Fruit fly (Drosophila melanogaster): ENCODE measurements around the gene CG3119.

CG3119 gene

DNA sequence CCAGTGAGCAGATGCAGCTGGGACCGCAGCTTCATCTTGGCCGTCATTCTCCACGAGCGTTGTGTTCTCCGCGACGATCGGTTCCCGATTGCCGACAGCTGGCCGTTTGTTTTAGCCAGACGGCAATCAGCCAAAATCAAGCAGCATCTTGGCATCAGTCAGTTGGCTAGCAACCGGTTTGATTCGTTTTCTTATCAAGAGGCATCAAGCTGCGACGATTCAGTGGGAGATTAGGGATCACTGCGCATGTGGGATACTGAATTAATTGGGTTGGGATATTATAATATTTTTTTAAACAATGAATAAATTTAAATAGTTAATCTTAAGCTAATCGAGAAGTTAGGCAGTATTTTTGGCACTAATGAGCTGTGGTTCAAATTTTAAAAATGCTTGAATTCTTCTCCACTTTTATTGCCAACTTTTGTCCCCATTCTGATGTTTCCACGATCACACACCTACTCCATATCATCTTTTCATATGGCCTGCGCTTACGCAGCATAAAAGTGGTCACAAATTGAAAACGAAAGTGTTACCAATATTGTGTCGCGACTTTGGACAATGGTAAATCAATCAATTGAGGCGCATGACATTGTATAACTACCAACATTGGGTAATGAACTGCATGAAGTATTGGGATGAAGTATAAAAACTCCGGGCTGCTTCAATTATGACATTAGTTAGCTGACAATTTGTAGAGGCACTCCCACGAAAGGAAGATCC, at the start of gene CG3119, which contains the start of gene Cpr23B:
Gene CG3119, minus strand, starts transcription at position 92 of the 720 bp plus-strand sequence.
Gene Cpr23B, plus strand, starts transcription at position 670 of the 720 bp plus-strand sequence.
- no peak for TF ChIP-seq noc (tag; optimal IDR thresholded peaks at IDR 0.05)

DNA sequence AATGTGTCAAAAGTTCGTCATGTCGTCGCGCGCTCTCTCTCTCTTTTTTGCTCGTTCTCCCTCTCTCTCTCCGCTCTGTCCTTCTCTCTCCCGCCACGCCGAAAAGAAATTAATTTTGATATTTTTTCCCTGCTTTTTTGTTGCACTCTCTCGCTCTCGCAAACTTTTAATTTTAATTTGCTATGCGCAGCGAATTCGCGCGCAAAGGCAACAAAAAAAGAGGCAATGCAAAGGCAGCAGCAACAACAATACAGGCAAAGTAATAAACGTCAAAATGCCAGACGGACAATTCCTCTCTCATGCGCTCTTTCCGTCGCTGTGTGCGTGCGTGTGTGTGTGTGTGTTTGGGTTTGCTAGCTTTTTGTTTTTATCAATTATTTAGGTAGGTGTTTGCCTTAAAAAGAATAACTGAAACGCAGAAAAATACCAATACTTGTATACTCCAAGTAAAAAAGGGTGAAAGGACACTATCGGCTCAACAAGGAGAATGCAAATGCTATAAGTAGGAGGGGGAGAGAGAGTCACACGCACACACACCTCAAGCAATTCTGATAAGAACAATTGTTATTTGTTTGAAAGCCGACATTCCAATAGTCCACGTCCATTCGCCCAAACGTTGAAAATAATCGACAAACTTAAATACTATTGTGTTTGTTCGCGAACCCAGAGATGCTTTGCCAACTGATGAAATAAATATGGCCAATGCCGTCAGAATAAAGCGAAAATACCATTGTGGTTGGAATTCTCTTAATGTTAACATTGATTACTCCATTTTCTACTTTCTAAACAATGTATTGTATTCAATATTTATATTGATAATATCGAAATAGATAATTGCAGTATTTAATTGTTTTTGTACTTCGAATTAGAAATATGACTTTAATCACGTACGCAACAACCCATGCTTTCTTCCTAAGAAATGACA, 49.2 kb upstream of the CG3119 start:
- TF ChIP-seq noc (tag; optimal IDR thresholded peaks at IDR 0.05) = no peak

DNA sequence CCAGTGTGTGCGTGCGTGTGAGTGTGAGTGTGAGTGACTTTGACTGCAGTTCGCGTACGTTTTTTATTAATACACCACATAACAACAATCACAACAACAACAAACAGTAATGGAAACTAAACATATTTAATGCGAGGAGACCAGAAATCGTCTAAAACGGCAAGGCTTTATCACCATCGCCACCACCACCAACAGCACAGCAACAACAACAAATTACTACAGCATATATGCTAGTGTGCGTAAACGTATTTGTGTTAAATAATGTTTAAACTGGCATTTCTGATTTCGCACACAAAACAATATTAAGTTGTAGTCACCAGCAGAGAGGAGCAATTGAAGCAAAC, 48.6 kb upstream of the CG3119 start:
- TF ChIP-seq noc (tag; optimal IDR thresholded peaks at IDR 0.05) = no peak

DNA sequence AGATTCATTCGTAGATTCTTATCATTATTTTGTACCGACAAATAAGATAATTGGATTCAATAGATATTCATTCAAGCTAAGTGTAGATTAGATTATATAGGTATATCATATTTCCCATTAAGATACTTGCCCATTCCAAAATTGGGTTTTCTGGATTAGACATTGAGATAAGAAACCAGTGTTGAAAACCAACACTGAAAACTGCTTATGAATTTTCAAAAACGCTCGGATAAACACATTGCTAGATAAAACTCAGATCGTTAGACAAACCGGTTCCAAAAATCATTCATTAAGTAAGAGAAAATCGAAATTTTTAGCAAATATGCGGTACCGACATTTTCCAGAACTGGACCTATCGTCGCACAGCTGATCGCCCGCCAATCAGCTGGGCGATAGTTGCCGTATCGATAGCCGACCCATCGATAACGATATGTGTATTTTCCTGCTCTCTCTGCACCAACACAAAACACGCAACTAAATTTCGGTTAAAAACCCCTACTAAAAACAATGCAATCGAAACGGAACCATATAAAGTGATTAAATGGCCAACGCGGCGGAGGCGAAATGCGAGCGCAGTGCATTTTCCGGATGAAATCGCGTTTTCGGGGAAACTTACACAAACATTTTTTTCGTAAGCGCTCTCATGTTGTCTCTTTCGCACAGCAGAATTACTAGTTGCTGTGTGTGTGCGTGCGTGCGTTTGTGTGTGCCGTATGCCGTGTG, 48.0 kb upstream of the CG3119 start, which contains the start of the genes NTPase and lilli:
Gene NTPase, minus strand, starts transcription at position 348 of the 723 bp plus-strand sequence.
Gene lilli, plus strand, starts transcription at position 427 of the 723 bp plus-strand sequence.
- TF ChIP-seq noc (tag; optimal IDR thresholded peaks at IDR 0.05) = no peak

DNA sequence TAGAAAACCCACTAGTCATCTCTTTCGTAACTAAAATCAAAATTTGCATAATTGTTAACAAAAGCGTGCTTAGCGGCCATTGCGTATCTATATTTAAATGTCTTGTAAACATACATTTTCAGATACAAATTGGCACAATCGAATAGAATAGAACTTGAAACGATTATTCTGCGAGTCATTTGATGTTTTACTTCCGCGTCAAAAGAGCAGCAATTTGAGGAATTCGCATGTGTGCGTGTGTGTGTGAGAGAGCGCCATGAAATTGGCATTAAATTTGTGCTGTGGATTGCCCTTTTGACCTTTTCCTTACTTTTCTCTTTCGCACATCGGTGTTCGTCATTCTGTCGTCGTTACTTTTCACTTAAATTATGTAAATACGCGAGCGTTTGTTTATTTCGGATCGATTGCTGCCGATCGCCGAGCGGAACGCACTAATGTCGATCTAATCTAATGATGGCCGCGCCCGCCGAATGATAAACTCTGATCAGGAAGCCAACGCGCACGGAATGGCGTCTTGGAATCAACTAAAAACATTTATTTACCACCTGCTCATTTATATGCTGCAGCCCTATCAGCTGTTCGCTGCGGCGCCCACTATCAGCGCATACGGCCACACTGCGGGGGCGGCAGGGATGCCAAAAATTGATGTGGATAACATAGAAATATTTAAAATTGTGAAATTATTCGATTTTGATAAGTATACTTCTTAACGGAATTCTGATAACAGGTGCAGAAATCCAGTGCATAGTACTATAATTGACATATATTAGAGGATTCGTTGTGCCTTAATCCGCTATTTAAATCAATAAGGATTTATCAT, 47.3 kb upstream of the CG3119 start:
- no peak for TF ChIP-seq noc (tag; optimal IDR thresholded peaks at IDR 0.05)

DNA sequence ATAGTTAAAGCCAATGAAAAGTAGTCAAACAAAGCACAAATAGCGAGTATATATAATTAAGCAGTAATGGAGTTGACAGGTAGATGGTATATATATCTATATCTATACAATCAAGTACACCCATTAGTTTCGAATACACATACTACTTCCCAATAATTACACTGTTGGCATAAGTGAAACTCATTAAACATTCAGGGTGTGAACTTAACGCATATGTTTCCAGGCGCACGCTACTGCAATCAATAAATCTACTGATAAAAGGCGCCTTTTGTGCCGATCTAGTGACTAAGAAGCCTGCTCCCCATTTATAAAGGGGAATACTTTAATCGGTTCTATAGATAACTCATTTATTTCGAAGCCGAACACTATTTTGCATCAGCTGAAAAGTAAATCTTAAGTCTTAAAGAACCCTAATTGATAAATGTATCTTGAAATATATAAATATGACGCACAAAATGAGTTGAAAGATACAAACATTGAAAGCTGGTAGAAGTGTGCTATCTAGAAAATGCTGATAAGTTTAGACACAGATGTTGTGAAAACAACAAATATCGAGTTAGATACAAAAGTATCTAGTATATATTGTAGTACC, 46.2 kb upstream of the CG3119 start:
- no peak for TF ChIP-seq noc (tag; optimal IDR thresholded peaks at IDR 0.05)

DNA sequence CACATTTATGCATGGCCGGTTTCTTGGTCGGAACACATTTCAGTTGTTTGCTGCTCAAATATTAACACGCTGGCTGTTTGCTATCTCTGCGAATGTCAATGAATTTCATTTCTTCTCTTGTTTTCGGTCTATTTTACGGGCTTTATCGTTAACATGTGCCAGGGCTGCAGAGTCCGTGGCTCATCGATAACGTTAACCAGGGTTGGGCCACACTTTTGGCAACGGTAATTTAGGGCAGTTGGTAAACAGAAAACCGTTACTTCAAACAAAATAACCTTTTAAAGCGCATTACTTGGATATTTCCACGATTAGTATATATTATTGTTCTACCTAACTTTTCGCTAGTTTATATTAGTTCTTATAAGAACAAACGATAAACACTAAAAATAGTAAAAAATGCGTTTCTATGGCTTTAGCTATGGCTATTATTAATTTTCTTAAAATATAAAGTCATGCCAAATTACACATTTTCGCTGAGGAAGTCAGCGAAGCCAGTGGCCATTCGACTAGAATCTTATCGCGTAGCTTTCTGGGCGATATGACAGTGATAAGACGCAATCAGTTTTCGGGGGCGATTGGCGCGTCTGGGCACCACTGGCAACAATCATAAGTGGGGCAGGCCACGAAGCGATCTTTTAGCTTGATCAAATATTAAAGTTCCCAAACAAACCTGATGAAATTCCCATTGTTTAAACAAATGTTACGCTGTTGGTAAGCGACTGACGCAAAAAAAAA, 45.5 kb upstream of the CG3119 start:
- peak; percentile 63 for TF ChIP-seq noc (tag; optimal IDR thresholded peaks at IDR 0.05)

DNA sequence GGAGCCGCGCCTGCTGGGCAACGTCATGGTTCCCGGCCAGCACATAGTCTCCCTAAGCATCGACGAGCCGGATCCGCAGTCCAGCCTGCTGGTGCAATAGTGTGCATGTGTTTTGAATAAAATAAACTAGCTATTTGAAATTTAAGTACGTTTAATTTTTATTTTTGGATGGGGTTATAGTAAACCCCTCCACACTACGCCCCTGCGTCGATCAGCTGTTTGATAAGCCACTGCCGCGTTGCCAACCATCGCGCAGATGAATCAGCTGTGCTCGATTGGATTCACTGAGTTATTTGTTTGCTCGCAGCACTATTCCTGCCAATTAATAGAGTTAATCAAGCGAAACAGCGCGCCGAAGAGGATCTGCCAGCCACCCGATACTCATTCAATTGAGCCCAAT, 41.2 kb upstream of the CG3119 start, which contains the start of gene RabGGTb:
Gene RabGGTb, plus strand, starts transcription at position 254 of the 400 bp plus-strand sequence.
- TF ChIP-seq noc (tag; optimal IDR thresholded peaks at IDR 0.05) = peak; percentile 35

DNA sequence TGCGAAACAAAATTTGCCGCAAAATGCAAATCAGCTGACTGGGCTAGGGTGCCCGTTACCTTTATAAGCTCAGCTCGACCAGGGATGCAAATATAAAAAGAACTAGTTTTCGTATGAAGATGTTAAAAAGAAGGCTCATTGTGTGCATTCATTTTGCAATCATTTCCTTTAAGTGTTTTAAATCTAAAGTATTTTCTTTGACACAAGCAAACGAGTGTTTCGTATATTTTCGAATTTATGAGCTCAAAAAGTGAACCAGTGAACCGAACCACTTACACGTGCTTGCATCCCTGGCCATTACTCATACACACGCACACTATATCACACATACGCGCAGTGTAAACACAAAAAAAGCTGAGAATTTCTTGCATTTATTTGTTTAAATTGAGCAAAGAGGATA, 40.6 kb upstream of the CG3119 start, which contains the start of the genes Prx6a and Sbat:
Gene Prx6a, minus strand, starts transcription at position 45 of the 400 bp plus-strand sequence.
Gene Sbat, plus strand, starts transcription at position 157 of the 400 bp plus-strand sequence.
- TF ChIP-seq noc (tag; optimal IDR thresholded peaks at IDR 0.05) = peak; percentile 79

DNA sequence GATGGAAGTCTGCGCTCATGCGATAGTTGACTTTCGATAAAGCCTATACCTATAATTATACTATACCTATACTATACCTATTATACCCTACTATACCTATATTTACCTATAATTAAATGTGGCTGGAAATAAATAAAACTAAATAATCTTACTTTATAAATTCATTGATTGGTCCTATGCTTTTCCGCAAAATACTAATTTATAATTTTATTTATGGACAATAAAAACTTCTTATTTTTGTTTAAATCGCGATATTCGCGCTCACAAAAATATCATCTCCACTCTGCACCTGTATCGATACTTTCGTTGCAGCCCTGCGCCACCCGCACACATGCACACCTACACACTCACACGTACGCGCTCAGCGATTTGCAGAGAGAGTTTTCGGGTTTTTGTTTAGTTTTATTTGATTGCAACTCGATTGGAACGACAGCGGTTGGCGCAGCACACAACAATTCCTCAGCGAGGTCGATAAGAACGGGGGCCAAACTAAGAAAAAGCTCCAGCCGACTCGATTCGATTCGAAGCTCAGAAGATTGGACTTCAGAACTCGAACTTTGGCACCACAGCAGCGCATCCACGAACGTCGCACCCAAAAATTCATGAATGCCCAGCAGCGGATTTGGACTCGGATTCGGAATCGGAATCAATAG, 37.0 kb upstream of the CG3119 start, which contains the start of gene CG8814:
Gene CG8814, plus strand, starts transcription at position 349 of the 653 bp plus-strand sequence.
- TF ChIP-seq noc (tag; optimal IDR thresholded peaks at IDR 0.05) = peak; percentile 72

DNA sequence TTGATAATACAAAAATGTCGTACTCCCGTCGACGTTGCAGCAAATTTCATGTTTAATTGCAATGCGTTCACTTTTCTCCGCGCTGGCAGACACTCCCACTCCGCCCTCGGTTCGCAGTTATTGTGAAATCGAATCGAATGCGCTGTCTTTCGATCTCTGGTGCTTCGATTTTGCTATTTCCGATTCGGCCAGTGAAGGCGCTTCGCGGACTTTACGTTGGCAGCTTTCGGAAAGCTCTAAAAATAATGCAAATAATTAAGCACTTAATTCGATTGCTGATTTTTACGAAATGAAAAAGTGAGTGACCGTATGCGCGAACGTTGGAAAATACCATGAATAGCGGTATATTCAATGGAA, 36.5 kb upstream of the CG3119 start, which contains the start of gene Ifrd1:
Gene Ifrd1, minus strand, starts transcription at position 305 of the 357 bp plus-strand sequence.
- TF ChIP-seq noc (tag; optimal IDR thresholded peaks at IDR 0.05) = no peak

DNA sequence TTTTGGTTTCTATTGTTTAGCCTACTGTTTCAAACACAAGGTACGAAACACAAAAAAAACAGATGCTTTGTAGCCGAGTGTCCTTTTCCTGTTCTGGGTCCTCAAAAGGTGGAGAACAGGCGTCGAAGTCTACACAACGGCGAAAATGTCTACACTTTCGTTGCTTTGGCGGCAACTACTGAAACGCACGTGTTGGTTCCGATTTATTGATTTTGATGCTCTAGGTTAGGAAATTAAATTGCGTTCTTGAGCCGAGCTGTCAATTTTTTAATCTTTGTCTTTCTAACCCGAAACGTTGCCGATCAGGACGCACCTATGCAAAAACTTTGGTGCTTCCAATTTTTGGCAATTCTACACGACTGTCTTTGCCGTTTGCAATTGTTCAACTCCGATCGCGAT, 36.1 kb upstream of the CG3119 start:
- no peak for TF ChIP-seq noc (tag; optimal IDR thresholded peaks at IDR 0.05)

All from whole organism, larva.